Worm (Caenorhabditis elegans) whole organism, late embryonic: Measurements from ENCODE around the gene spin-2.

Source experiments
- C08G9.2 ChIP-seq: sonication (generic microtip); optimal IDR thresholded peaks from 2 replicates; lab custom pipeline; 2016; ENCODE audit warnings: mild to moderate bottlenecking, missing genetic modification characterization, moderate library complexity, missing compliant biosample characterization
- F13H6.1 ChIP-seq: sonication (generic microtip); optimal IDR thresholded peaks from 2 replicates; lab custom pipeline; 2016; ENCODE audit warnings: missing genetic modification characterization, missing compliant biosample characterization
- K09A11.1 ChIP-seq: sonication (generic microtip); optimal IDR thresholded peaks from 2 replicates; lab custom pipeline; 2017; ENCODE audit warnings: antibody characterized with exemption, mild to moderate bottlenecking, missing genetic modification characterization, missing compliant biosample characterization; ENCODE audit not compliant: insufficient read depth
- Y22D7AL.16 ChIP-seq: sonication (generic microtip); optimal IDR thresholded peaks from 2 replicates; lab custom pipeline; 2016; ENCODE audit warnings: missing genetic modification characterization, missing compliant biosample characterization
- ahr-1 ChIP-seq: sonication (generic microtip); optimal IDR thresholded peaks from 2 replicates; lab custom pipeline; 2016; ENCODE audit warnings: missing genetic modification characterization, missing compliant biosample characterization
- ama-1 ChIP-seq: fragments of 150-350 bp; optimal IDR thresholded peaks from 2 replicates; lab custom pipeline; 2014
- ceh-14 ChIP-seq: sonication (generic microtip); optimal IDR thresholded peaks from 2 replicates; lab custom pipeline; 2016; ENCODE audit warnings: missing genotype, missing genetic modification characterization, missing compliant biosample characterization
- ceh-22 ChIP-seq: sonication (generic microtip); optimal IDR thresholded peaks from 2 replicates; lab custom pipeline; 2017; ENCODE audit warnings: missing biosample characterization, missing genetic modification characterization
- ceh-24 ChIP-seq: sonication (generic microtip); optimal IDR thresholded peaks from 2 replicates; lab custom pipeline; 2016; ENCODE audit warnings: mild to moderate bottlenecking, missing genetic modification characterization, missing compliant biosample characterization
- ceh-31 ChIP-seq: sonication (generic microtip); optimal IDR thresholded peaks from 2 replicates; lab custom pipeline; 2016; ENCODE audit warnings: missing genetic modification characterization, missing compliant biosample characterization
- ceh-6 ChIP-seq: fragments of 200-800 bp; sonication (Bioruptor generic); optimal IDR thresholded peaks from 2 replicates; lab custom pipeline; 2018; ENCODE audit warnings: mild to moderate bottlenecking, missing genetic modification characterization, missing compliant biosample characterization
- ceh-9 ChIP-seq: sonication (generic microtip); optimal IDR thresholded peaks from 2 replicates; lab custom pipeline; 2016; ENCODE audit warnings: mild to moderate bottlenecking, missing genetic modification characterization, inconsistent platforms, missing compliant biosample characterization
- dmd-4 ChIP-seq: sonication (generic microtip); optimal IDR thresholded peaks from 2 replicates; lab custom pipeline; 2016; ENCODE audit warnings: borderline replicate concordance, missing genetic modification characterization, missing compliant biosample characterization
- dve-1 ChIP-seq: sonication (generic microtip); optimal IDR thresholded peaks from 2 replicates; lab custom pipeline; 2017; ENCODE audit warnings: antibody characterized with exemption, mild to moderate bottlenecking, missing genetic modification characterization, missing compliant biosample characterization
- ets-4 ChIP-seq: sonication (generic microtip); optimal IDR thresholded peaks from 2 replicates; lab custom pipeline; 2016; ENCODE audit warnings: missing genetic modification characterization, missing compliant biosample characterization
- fkh-10 ChIP-seq: fragments of 150-350 bp; optimal IDR thresholded peaks from 2 replicates; lab custom pipeline; 2014; ENCODE audit warnings: missing biosample characterization, missing genetic modification reagents, missing genetic modification characterization
- fkh-6 ChIP-seq: sonication (generic microtip); optimal IDR thresholded peaks from 2 replicates; lab custom pipeline; 2016; ENCODE audit warnings: missing genetic modification characterization, missing compliant biosample characterization
- hlh-13 ChIP-seq: fragments of 200-800 bp; sonication (Bioruptor generic); optimal IDR thresholded peaks from 2 replicates; lab custom pipeline; 2018; ENCODE audit warnings: mild to moderate bottlenecking, missing genetic modification characterization, missing compliant biosample characterization
- hlh-30 ChIP-seq: sonication (generic microtip); optimal IDR thresholded peaks from 2 replicates; lab custom pipeline; 2017; ENCODE audit warnings: antibody characterized with exemption, missing genetic modification characterization, missing compliant biosample characterization; ENCODE audit not compliant: insufficient read depth
- hlh-6 ChIP-seq: sonication (generic microtip); optimal IDR thresholded peaks from 2 replicates; lab custom pipeline; 2016; ENCODE audit warnings: missing genotype, missing genetic modification characterization, missing compliant biosample characterization
- lim-6 ChIP-seq: sonication (generic microtip); optimal IDR thresholded peaks from 2 replicates; lab custom pipeline; 2016; ENCODE audit warnings: missing genetic modification characterization, missing compliant biosample characterization
- lin-11 ChIP-seq: fragments of 200-800 bp; sonication (Bioruptor generic); optimal IDR thresholded peaks from 2 replicates; lab custom pipeline; 2018; ENCODE audit warnings: mild to moderate bottlenecking, missing genetic modification characterization, missing compliant biosample characterization
- madf-2 ChIP-seq: sonication (generic microtip); optimal IDR thresholded peaks from 2 replicates; lab custom pipeline; 2017; ENCODE audit warnings: missing genetic modification characterization, missing compliant biosample characterization
- mec-3 ChIP-seq: sonication (generic microtip); optimal IDR thresholded peaks from 2 replicates; lab custom pipeline; 2016; ENCODE audit warnings: borderline replicate concordance, missing genetic modification characterization, missing compliant biosample characterization
- nfya-1 ChIP-seq: sonication (generic microtip); optimal IDR thresholded peaks from 2 replicates; lab custom pipeline; 2017; ENCODE audit warnings: missing genetic modification characterization, mild to moderate bottlenecking, missing compliant biosample characterization, antibody characterized with exemption, moderate library complexity
- odd-2 ChIP-seq: sonication (generic microtip); optimal IDR thresholded peaks from 2 replicates; lab custom pipeline; 2017; ENCODE audit warnings: antibody characterized with exemption, mild to moderate bottlenecking, missing genetic modification characterization, missing compliant biosample characterization
- pag-3 ChIP-seq: sonication (generic microtip); optimal IDR thresholded peaks from 2 replicates; lab custom pipeline; 2016; ENCODE audit warnings: missing compliant biosample characterization, missing genetic modification characterization, borderline replicate concordance
- pha-2 ChIP-seq: sonication (generic microtip); optimal IDR thresholded peaks from 2 replicates; lab custom pipeline; 2017; ENCODE audit warnings: mild to moderate bottlenecking, missing genetic modification characterization, missing compliant biosample characterization
- pha-4 ChIP-seq: fragments of 150-350 bp; optimal IDR thresholded peaks from 2 replicates; lab custom pipeline; 2018; ENCODE audit warnings: missing biosample characterization, missing genetic modification reagents, missing genetic modification characterization
- pqm-1 ChIP-seq: sonication (generic microtip); optimal IDR thresholded peaks from 2 replicates; lab custom pipeline; 2016; ENCODE audit warnings: missing genetic modification characterization, missing compliant biosample characterization
- rnt-1 ChIP-seq: sonication (generic microtip); optimal IDR thresholded peaks from 2 replicates; lab custom pipeline; 2016; ENCODE audit warnings: missing genetic modification characterization, missing compliant biosample characterization
- sox-4 ChIP-seq: sonication (generic microtip); optimal IDR thresholded peaks from 2 replicates; lab custom pipeline; 2017; ENCODE audit warnings: mild to moderate bottlenecking, missing genetic modification characterization, inconsistent platforms, missing compliant biosample characterization
- syd-9 ChIP-seq: sonication (generic microtip); optimal IDR thresholded peaks from 2 replicates; lab custom pipeline; 2016; ENCODE audit warnings: mild to moderate bottlenecking, missing genetic modification characterization, moderate library complexity, missing compliant biosample characterization
- zip-5 ChIP-seq: sonication (generic microtip); optimal IDR thresholded peaks from 2 replicates; lab custom pipeline; 2016; ENCODE audit warnings: missing genetic modification characterization, missing compliant biosample characterization
- ztf-16 ChIP-seq: sonication (generic microtip); optimal IDR thresholded peaks from 2 replicates; lab custom pipeline; 2017; ENCODE audit warnings: missing genetic modification characterization, missing compliant biosample characterization

Gene spin-2

ce11 chrIV:13046848-13047247 is 40.0 kb upstream of the spin-2 start, which contains the start of gene scl-9:
scl-9 (plus strand) TSS chrIV:13047148.
- TF ChIP-seq lim-6 (tag; lab: Kevin White, UChicago) (no peak), madf-2 (tag; lab: Kevin White, UChicago) (no peak), sox-4 (tag; lab: Kevin White, UChicago) (no peak), syd-9 (tag; lab: Kevin White, UChicago) (no peak)

ce11 chrIV:13048157-13048556 is 38.6 kb upstream of the spin-2 start, which contains the start of gene scl-10:
scl-10 (plus strand) TSS chrIV:13048457.
- TF ChIP-seq rnt-1 (tag; lab: Kevin White, UChicago) = no peak
- no peak for TF ChIP-seq dmd-4
- no peak for TF ChIP-seq fkh-10 (GFP tag; lab: Kevin White, UChicago)
- no peak for TF ChIP-seq pqm-1 (tag; lab: Kevin White, UChicago)
- TF ChIP-seq lim-6 (tag; lab: Kevin White, UChicago) = no peak
- no peak for TF ChIP-seq nfya-1 (tag; lab: Kevin White, UChicago)
- TF ChIP-seq hlh-30 (tag; lab: Kevin White, UChicago) = no peak
- TF ChIP-seq ceh-14 = no peak
- TF ChIP-seq F13H6.1 (tag; lab: Kevin White, UChicago) = no peak
- TF ChIP-seq hlh-13 (GFP tag; lab: Kevin White, UChicago) = no peak
- TF ChIP-seq mec-3 (tag; lab: Kevin White, UChicago) = no peak
- no peak for TF ChIP-seq odd-2 (tag; lab: Kevin White, UChicago)
- TF ChIP-seq ceh-24 (tag; lab: Kevin White, UChicago) = no peak
- TF ChIP-seq pag-3 = no peak
- no peak for TF ChIP-seq ceh-22 (tag; lab: Kevin White, UChicago)
- TF ChIP-seq dve-1 (tag; lab: Kevin White, UChicago) = no peak
- no peak for TF ChIP-seq madf-2 (tag; lab: Kevin White, UChicago)
- TF ChIP-seq, all 69 proteins: peak for 0

- TF ChIP-seq madf-2 (tag; lab: Kevin White, UChicago) (no peak), nfya-1 (tag; lab: Kevin White, UChicago) (no peak), pha-2 (tag; lab: Kevin White, UChicago) (no peak), zip-5 (no peak), Y22D7AL.16 (tag; lab: Kevin White, UChicago) (no peak), fkh-6 (no peak), pag-3 (no peak), K09A11.1 (tag; lab: Kevin White, UChicago) (no peak), pha-4 (tag; lab: Kevin White, UChicago) (no peak), ets-4 (tag; lab: Kevin White, UChicago) (no peak), ceh-31 (no peak), ahr-1 (no peak), rnt-1 (tag; lab: Kevin White, UChicago) (no peak), ztf-16 (no peak), syd-9 (tag; lab: Kevin White, UChicago) (no peak), C08G9.2 (no peak), ceh-6 (GFP tag; lab: Kevin White, UChicago) (no peak), ceh-9 (tag; lab: Kevin White, UChicago) (no peak)
These were observed 35.7 kb upstream of the spin-2 start, which contains the start of gene scl-11 for ce11 chrIV:13051073-13051472. scl-11 (plus strand) TSS chrIV:13051373.

- TF ChIP-seq hlh-6 (tag; lab: Kevin White, UChicago) (no peak), ama-1 (lab: Kevin White, UChicago) (no peak), dmd-4 (no peak), lin-11 (tag; lab: Kevin White, UChicago) (no peak)
These were observed 34.2 kb upstream of the spin-2 start, which contains the start of gene F49E11.7 for ce11 chrIV:13052568-13052967. F49E11.7 (plus strand) TSS chrIV:13052868.
